Fruit fly (Drosophila melanogaster) S2 (cell line): Measurements from ENCODE around the gene Nup154.

ENCODE experiments used
- CG8478 ChIP-seq: fragments of >200 bp; optimal IDR thresholded peaks from 2 replicates; lab custom pipeline; 2018
- CTCF ChIP-seq, 2 experiments: fragments of >200 bp; optimal IDR thresholded peaks; 2 replicates each; lab custom pipeline; 2018

Gene Nup154

dm6 chr2L:11032285-11032970 lies 27.8 kb downstream of the Nup154 start:
- TF ChIP-seq CG8478 (lab: Kevin White, UChicago) (no peak), CTCF (optimal IDR thresholded peaks at IDR 0.05; lab: Kevin White, UChicago) (no peak)

- TF ChIP-seq CG8478 (lab: Kevin White, UChicago) (no peak), CTCF (optimal IDR thresholded peaks at IDR 0.05; lab: Kevin White, UChicago) (no peak)
Measured at dm6 chr2L:11034495-11034894, 29.9 kb downstream of the Nup154 start, which contains the start of gene CG18666. Gene CG18666, plus strand, starts transcription at chr2L:11034795.

- no peak for TF ChIP-seq CG8478 (lab: Kevin White, UChicago)
- no peak for TF ChIP-seq CTCF (optimal IDR thresholded peaks at IDR 0.05; lab: Kevin White, UChicago)
Measured at dm6 chr2L:11037583-11038517, 33.2 kb downstream of the Nup154 start.

dm6 chr2L:11038918-11039317 lies 34.3 kb downstream of the Nup154 start:
- TF ChIP-seq CG8478 (lab: Kevin White, UChicago): no peak
- no peak for TF ChIP-seq CTCF (optimal IDR thresholded peaks at IDR 0.05; lab: Kevin White, UChicago)

dm6 chr2L:11039548-11040144 lies 35.0 kb downstream of the Nup154 start:
- no peak for TF ChIP-seq CTCF (optimal IDR thresholded peaks at IDR 0.05; lab: Kevin White, UChicago)
- no peak for TF ChIP-seq CG8478 (lab: Kevin White, UChicago)

- no peak for TF ChIP-seq CG8478 (lab: Kevin White, UChicago)
- no peak for TF ChIP-seq CTCF (optimal IDR thresholded peaks at IDR 0.05; lab: Kevin White, UChicago)
Measured at dm6 chr2L:11041074-11041473, 36.5 kb downstream of the Nup154 start.

dm6 chr2L:11041785-11042184 lies 37.2 kb downstream of the Nup154 start:
- no peak for TF ChIP-seq CTCF (optimal IDR thresholded peaks at IDR 0.05; lab: Kevin White, UChicago)
- TF ChIP-seq CG8478 (lab: Kevin White, UChicago): no peak

dm6 chr2L:11044678-11045466 lies 40.3 kb downstream of the Nup154 start:
- no peak for TF ChIP-seq CG8478 (lab: Kevin White, UChicago)
- TF ChIP-seq CTCF (optimal IDR thresholded peaks at IDR 0.05; lab: Kevin White, UChicago): no peak

- TF ChIP-seq CTCF (optimal IDR thresholded peaks at IDR 0.05; lab: Kevin White, UChicago): no peak
- TF ChIP-seq CG8478 (lab: Kevin White, UChicago): no peak
Measured at dm6 chr2L:11045467-11045914, 40.9 kb downstream of the Nup154 start.

- TF ChIP-seq CG8478 (lab: Kevin White, UChicago) (no peak), CTCF (optimal IDR thresholded peaks at IDR 0.05; lab: Kevin White, UChicago) (no peak)
Measured at dm6 chr2L:11046051-11046450, 41.4 kb downstream of the Nup154 start.

dm6 chr2L:11048307-11048706 lies 43.7 kb downstream of the Nup154 start:
- TF ChIP-seq CTCF (optimal IDR thresholded peaks at IDR 0.05; lab: Kevin White, UChicago): no peak
- TF ChIP-seq CG8478 (lab: Kevin White, UChicago): no peak

dm6 chr2L:11049723-11050122 lies 45.1 kb downstream of the Nup154 start:
- TF ChIP-seq CG8478 (lab: Kevin White, UChicago) (no peak), CTCF (optimal IDR thresholded peaks at IDR 0.05; lab: Kevin White, UChicago) (no peak)

dm6 chr2L:11051644-11052492 lies 47.2 kb downstream of the Nup154 start:
- TF ChIP-seq CG8478 (lab: Kevin White, UChicago) (no peak), CTCF (optimal IDR thresholded peaks at IDR 0.05; lab: Kevin White, UChicago) (no peak)
